ENCODE assay signal across 1 worm cellular context in the genomic region with DNA sequence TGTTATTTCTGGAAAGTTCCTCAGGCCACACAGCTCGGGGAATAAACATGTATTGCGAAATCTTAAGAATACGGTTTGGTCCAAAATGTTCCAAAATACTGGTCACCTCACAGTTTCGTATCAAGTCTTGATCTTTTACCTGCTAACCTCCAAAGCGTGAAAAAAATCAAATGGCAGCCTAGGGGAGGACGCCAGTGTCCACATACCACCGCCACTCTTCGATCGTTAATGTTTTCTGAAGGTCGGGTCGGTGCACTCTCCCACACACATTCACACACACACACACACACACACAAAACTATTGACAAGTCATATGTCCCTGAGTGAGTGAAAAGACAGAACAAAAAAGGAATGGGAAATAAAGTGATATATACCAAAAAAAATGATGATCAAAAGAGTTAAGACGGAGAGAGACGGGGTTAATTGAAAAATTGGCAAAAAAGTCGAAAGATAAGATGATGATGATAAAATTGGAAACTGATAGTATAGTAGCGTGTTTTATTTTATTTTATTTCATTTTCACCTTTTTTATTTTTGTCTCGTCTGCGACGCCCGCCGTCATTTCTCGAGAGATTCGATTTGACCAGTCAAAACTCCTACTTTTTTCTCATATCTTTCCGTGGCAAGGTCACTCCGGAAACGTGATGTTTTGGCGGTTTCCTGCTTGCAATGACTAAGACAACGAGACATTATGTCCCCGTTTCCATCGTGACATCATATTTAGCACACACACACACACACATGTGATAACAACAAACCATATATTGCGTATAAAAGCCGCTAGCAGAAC.
TF ChIP-seq lines count a peak whose summit lies in the region.

TSS of gene Y15E3A.5 (plus strand) at position 752 of the 790 bp plus-strand sequence.

TF ChIP-seq in whole organism, L1 larva, 84 proteins besides CTCF, POLR2A, EP300 and RAD21 (continued from another document):
- TF ChIP-seq aha-1 (tag; optimal IDR thresholded peaks at IDR 0.05; lab: Kevin White, UChicago) (no peak), pag-3 (tag; optimal IDR thresholded peaks at IDR 0.05; lab: Kevin White, UChicago; ENCODE audit: borderline replicate concordance, insufficient read depth) (peak; percentile 69), ceh-63 (GFP tag; optimal IDR thresholded peaks at IDR 0.05; lab: Kevin White, UChicago) (no peak), swsn-7 (tag; optimal IDR thresholded peaks at IDR 0.05; lab: Kevin White, UChicago) (peak; percentile 14), F16B12.6 (tag; optimal IDR thresholded peaks at IDR 0.05; lab: Kevin White, UChicago) (no peak), C04F5.9 (tag; optimal IDR thresholded peaks at IDR 0.05; lab: Kevin White, UChicago) (no peak)
TF ChIP-seq in whole organism, L1 larva: peak in this region for 31.
